Fruit fly (Drosophila melanogaster): Measurements from ENCODE around the gene Tehao.
"Not testable (repeated sequence)": the region's sequence is repeated elsewhere in the genome, so short reads cannot be mapped to it uniquely, and the experiment has no call there.

Gene Tehao

dm6 chr2L:13434795-13435634 lies at the start of gene Tehao:
Tehao (plus strand) TSS chr2L:13435622.
- TF ChIP-seq CG8478 (optimal IDR thresholded peaks at IDR 0.05) (no peak), CTCF (optimal IDR thresholded peaks at IDR 0.05) (no peak)

- TF ChIP-seq CTCF (optimal IDR thresholded peaks at IDR 0.05) (no peak), CG8478 (optimal IDR thresholded peaks at IDR 0.05) (no peak)
Measured at dm6 chr2L:13387255-13387654, 48.2 kb upstream of the Tehao start, which contains the start of the genes Ing5 and CG7099. Ing5 (minus strand) TSS chr2L:13387312. CG7099 (plus strand) TSS chr2L:13387571.

- TF ChIP-seq CTCF (optimal IDR thresholded peaks at IDR 0.05) (peak in 1 of 2 experiments; percentile 46), CG8478 (optimal IDR thresholded peaks at IDR 0.05) (no peak)
Measured at dm6 chr2L:13394903-13395302, 40.5 kb upstream of the Tehao start, which contains the start of gene RpL24. RpL24 (minus strand) TSS chr2L:13395131.

dm6 chr2L:13396084-13396483 lies 39.3 kb upstream of the Tehao start, which contains the start of gene CG16957:
CG16957 (minus strand) TSS chr2L:13396184.
- TF ChIP-seq CTCF (optimal IDR thresholded peaks at IDR 0.05) (no peak), CG8478 (optimal IDR thresholded peaks at IDR 0.05) (no peak)

- no peak for TF ChIP-seq CG8478 (optimal IDR thresholded peaks at IDR 0.05)
- no peak for TF ChIP-seq CTCF (optimal IDR thresholded peaks at IDR 0.05)
Measured at dm6 chr2L:13397393-13397792, 38.0 kb upstream of the Tehao start.

dm6 chr2L:13398614-13399161 lies 36.7 kb upstream of the Tehao start, which contains the start of the genes CG10859 and CG7110:
CG10859 (minus strand) TSS chr2L:13398664.
CG7110 (plus strand) TSS chr2L:13398991.
- TF ChIP-seq CTCF (optimal IDR thresholded peaks at IDR 0.05) (no peak), CG8478 (optimal IDR thresholded peaks at IDR 0.05) (no peak)

dm6 chr2L:13399565-13399964 lies 35.9 kb upstream of the Tehao start:
- TF ChIP-seq CG8478 (optimal IDR thresholded peaks at IDR 0.05) (no peak), CTCF (optimal IDR thresholded peaks at IDR 0.05) (no peak)

dm6 chr2L:13411566-13411965 lies 23.9 kb upstream of the Tehao start, which contains the start of gene Vm34Ca:
Vm34Ca (minus strand) TSS chr2L:13411631.
- TF ChIP-seq CTCF (optimal IDR thresholded peaks at IDR 0.05) (no peak), CG8478 (optimal IDR thresholded peaks at IDR 0.05) (no peak)

dm6 chr2L:13412219-13412618 lies 23.2 kb upstream of the Tehao start, which contains the start of gene Flad2:
Flad2 (plus strand) TSS chr2L:13412519.
- TF ChIP-seq CG8478 (optimal IDR thresholded peaks at IDR 0.05) (no peak), CTCF (optimal IDR thresholded peaks at IDR 0.05) (no peak)

dm6 chr2L:13414525-13415481 lies 20.6 kb upstream of the Tehao start, which contains the start of the genes CG16956, CG42784 and CG43850:
CG16956 (minus strand) TSS chr2L:13414575.
CG42784 (plus strand) TSS chr2L:13415431.
CG43850 (plus strand) TSS chr2L:13415431.
- TF ChIP-seq CG8478 (optimal IDR thresholded peaks at IDR 0.05), result no peak
- TF ChIP-seq CTCF (optimal IDR thresholded peaks at IDR 0.05), result no peak

dm6 chr2L:13430919-13431502 lies 4.4 kb upstream of the Tehao start:
- TF ChIP-seq CG8478 (optimal IDR thresholded peaks at IDR 0.05) (no peak), CTCF (optimal IDR thresholded peaks at IDR 0.05) (no peak)

dm6 chr2L:13436791-13437190 lies 1.4 kb downstream of the Tehao start:
- TF ChIP-seq CG8478 (optimal IDR thresholded peaks at IDR 0.05) (no peak), CTCF (optimal IDR thresholded peaks at IDR 0.05) (no peak)

- TF ChIP-seq CG8478 (optimal IDR thresholded peaks at IDR 0.05) (no peak), CTCF (optimal IDR thresholded peaks at IDR 0.05) (peak; percentile 68 to 73)
Measured at dm6 chr2L:13445249-13445846, 9.9 kb downstream of the Tehao start, which contains the start of gene Hacd2. Hacd2 (minus strand) TSS chr2L:13445651.

dm6 chr2L:13449397-13449796 lies 14.0 kb downstream of the Tehao start, which contains the start of gene Hsp60D:
Hsp60D (minus strand) TSS chr2L:13449497.
- not testable (repeated sequence) for TF ChIP-seq CTCF, CG8478 (optimal IDR thresholded peaks at IDR 0.05)

Data from S2 (cell line).